Worm (Caenorhabditis elegans) whole organism, young adult: Measurements from ENCODE around the gene ops-1.

Experiments
- B0261.1 ChIP-seq: sonication (generic microtip); optimal IDR thresholded peaks from 2 replicates; lab custom pipeline; 2016; ENCODE audit warnings: mild to moderate bottlenecking, missing genetic modification characterization, moderate library complexity, missing compliant biosample characterization
- F10E7.11 ChIP-seq: sonication (generic microtip); optimal IDR thresholded peaks from 2 replicates; lab custom pipeline; 2017; ENCODE audit warnings: mild to moderate bottlenecking, missing genetic modification characterization, moderate library complexity, missing compliant biosample characterization
- F22D6.2 ChIP-seq: sonication (generic microtip); optimal IDR thresholded peaks from 2 replicates; lab custom pipeline; 2016; ENCODE audit warnings: mild to moderate bottlenecking, missing genetic modification characterization, missing compliant biosample characterization
- F23B12.7 ChIP-seq: sonication (generic microtip); optimal IDR thresholded peaks from 2 replicates; lab custom pipeline; 2017; ENCODE audit warnings: missing genetic modification characterization, mild to moderate bottlenecking, missing compliant biosample characterization, antibody characterized with exemption, moderate library complexity; ENCODE audit not compliant: insufficient read depth
- F33H1.4 ChIP-seq: fragments of 200-800 bp; sonication (Bioruptor generic); IDR thresholded peaks from 2 replicates; pipeline ENCODE4 v1.3.6; 2022; ENCODE audit warnings: missing genetic modification reagents, missing genetic modification characterization, missing compliant biosample characterization
- F37B4.10 ChIP-seq: fragments of 200-800 bp; sonication (Bioruptor generic); IDR thresholded peaks from 2 replicates; pipeline ENCODE4 v1.3.6; 2022; ENCODE audit warnings: missing genetic modification characterization, missing compliant biosample characterization
- F39B2.1 ChIP-seq: fragments of 200-800 bp; sonication (Bioruptor generic); IDR thresholded peaks from 2 replicates; pipeline ENCODE4 v1.3.6; 2022; ENCODE audit warnings: missing genetic modification reagents, missing genetic modification characterization, missing compliant biosample characterization
- F52B5.7 ChIP-seq: sonication (generic microtip); optimal IDR thresholded peaks from 2 replicates; lab custom pipeline; 2016; ENCODE audit warnings: mild to moderate bottlenecking, missing genetic modification characterization, missing compliant biosample characterization
- F55B11.4 ChIP-seq: sonication (generic microtip); optimal IDR thresholded peaks from 2 replicates; lab custom pipeline; 2016; ENCODE audit warnings: missing compliant biosample characterization, missing genetic modification characterization, borderline replicate concordance; ENCODE audit not compliant: insufficient read depth
- Y53F4B.3 ChIP-seq: fragments of 200-800 bp; sonication (Bioruptor generic); IDR thresholded peaks from 2 replicates; pipeline ENCODE4 v1.3.6; 2022; ENCODE audit warnings: missing genetic modification reagents, missing genetic modification characterization, missing compliant biosample characterization
- Y53G8AR.9 ChIP-seq: fragments of 200-800 bp; sonication (Bioruptor generic); conservative IDR thresholded peaks from 2 replicates; pipeline ENCODE4 v1.3.6; 2022; ENCODE audit warnings: missing genetic modification reagents, missing genetic modification characterization, missing compliant biosample characterization
- Y95B8A.8 ChIP-seq: fragments of 200-800 bp; sonication (Bioruptor generic); IDR thresholded peaks from 2 replicates; pipeline ENCODE4 v1.3.6; 2022; ENCODE audit warnings: missing genetic modification reagents, missing genetic modification characterization, missing compliant biosample characterization
- ZK185.1 ChIP-seq: sonication (generic microtip); optimal IDR thresholded peaks from 2 replicates; lab custom pipeline; 2016; ENCODE audit warnings: mild to moderate bottlenecking, missing genetic modification characterization, missing compliant biosample characterization; ENCODE audit not compliant: poor library complexity, severe bottlenecking
- athp-1 ChIP-seq: sonication (generic microtip); optimal IDR thresholded peaks from 2 replicates; lab custom pipeline; 2017; ENCODE audit warnings: mild to moderate bottlenecking, missing genetic modification characterization, missing compliant biosample characterization
- ceh-100 ChIP-seq: fragments of 200-800 bp; sonication (Bioruptor generic); IDR thresholded peaks from 2 replicates; pipeline ENCODE4 v1.3.6; 2022; ENCODE audit warnings: missing genetic modification reagents, missing genetic modification characterization, missing compliant biosample characterization
- ceh-91 ChIP-seq: fragments of 200-800 bp; sonication (Bioruptor generic); IDR thresholded peaks from 2 replicates; pipeline ENCODE4 v1.3.6; 2022; ENCODE audit warnings: missing genetic modification reagents, missing genetic modification characterization, missing compliant biosample characterization
- dpl-1 ChIP-seq: fragments of 150-350 bp; optimal IDR thresholded peaks from 2 replicates; lab custom pipeline; 2014; ENCODE audit warnings: missing biosample characterization, missing genetic modification reagents, missing genetic modification characterization
- ekl-4 ChIP-seq: fragments of 200-800 bp; sonication (Bioruptor generic); IDR thresholded peaks from 2 replicates; pipeline ENCODE4 v1.3.6; 2022; ENCODE audit warnings: missing genetic modification reagents, missing genetic modification characterization, missing compliant biosample characterization
- gei-17 ChIP-seq: fragments of 200-800 bp; sonication (Bioruptor generic); optimal IDR thresholded peaks from 2 replicates; lab custom pipeline; 2018; ENCODE audit warnings: mild to moderate bottlenecking, missing genetic modification characterization, missing compliant biosample characterization
- him-1 ChIP-seq: sonication (generic microtip); optimal IDR thresholded peaks from 2 replicates; lab custom pipeline; 2016; ENCODE audit warnings: missing genotype, missing genetic modification reagents, missing genetic modification characterization, missing compliant biosample characterization
- hlh-12 ChIP-seq: sonication (generic microtip); optimal IDR thresholded peaks from 2 replicates; lab custom pipeline; 2016; ENCODE audit warnings: missing genetic modification characterization, missing compliant biosample characterization
- hrde-1 ChIP-seq: sonication (generic microtip); optimal IDR thresholded peaks from 2 replicates; lab custom pipeline; 2016; ENCODE audit warnings: missing genetic modification characterization, mild to moderate bottlenecking, missing compliant biosample characterization, moderate library complexity, missing genotype, missing genetic modification reagents, borderline replicate concordance
- hsf-1 ChIP-seq: fragments of 200-800 bp; sonication (Bioruptor generic); IDR thresholded peaks from 2 replicates; pipeline ENCODE4 v1.3.6; 2022; ENCODE audit warnings: missing genetic modification reagents, missing genetic modification characterization, missing compliant biosample characterization
- let-607 ChIP-seq, 2 experiments: fragments of 200-800 bp in 1 of 2; sonication (Bioruptor generic) in 1 of 2; sonication (generic microtip) in 1 of 2; optimal IDR thresholded peaks; 2 replicates each; lab custom pipeline; 2016 to 2018; ENCODE audit warnings: mild to moderate bottlenecking in 2 of 2, missing compliant biosample characterization in 2 of 2, missing genetic modification characterization in 2 of 2, moderate library complexity in 2 of 2, missing genotype in 1 of 2
- lir-1 ChIP-seq: fragments of 200-800 bp; sonication (Bioruptor generic); conservative IDR thresholded peaks from 2 replicates; pipeline ENCODE4 v1.3.6; 2022; ENCODE audit warnings: missing genetic modification reagents, missing genetic modification characterization, missing compliant biosample characterization
- lsl-1 ChIP-seq: fragments of 200-800 bp; sonication (Bioruptor generic); optimal IDR thresholded peaks from 2 replicates; lab custom pipeline; 2018; ENCODE audit warnings: mild to moderate bottlenecking, missing genetic modification characterization, moderate library complexity, missing compliant biosample characterization
- madf-3 ChIP-seq: fragments of 200-800 bp; sonication (Bioruptor generic); IDR thresholded peaks from 2 replicates; pipeline ENCODE4 v1.3.6; 2022; ENCODE audit warnings: missing genetic modification reagents, missing genetic modification characterization, missing compliant biosample characterization
- mcd-1 ChIP-seq: fragments of 200-800 bp; sonication (Bioruptor generic); IDR thresholded peaks from 2 replicates; pipeline ENCODE4 v1.3.6; 2022; ENCODE audit warnings: missing genetic modification reagents, missing genetic modification characterization, missing compliant biosample characterization
- mxl-1 ChIP-seq: sonication (generic microtip); optimal IDR thresholded peaks from 2 replicates; lab custom pipeline; 2016; ENCODE audit warnings: missing genetic modification characterization, missing compliant biosample characterization
- nhr-179 ChIP-seq: sonication (generic microtip); optimal IDR thresholded peaks from 2 replicates; lab custom pipeline; 2016; ENCODE audit warnings: mild to moderate bottlenecking, missing genetic modification characterization, missing compliant biosample characterization
- nhr-80 ChIP-seq: sonication (generic microtip); optimal IDR thresholded peaks from 2 replicates; lab custom pipeline; 2016; ENCODE audit warnings: missing genetic modification characterization, missing compliant biosample characterization
- pha-4 ChIP-seq: fragments of 150-350 bp; sonication (generic microtip); optimal IDR thresholded peaks from 2 replicates; lab custom pipeline; 2014; ENCODE audit warnings: missing biosample characterization, missing genetic modification reagents, missing genetic modification characterization
- tbp1 ChIP-seq: fragments of 200-800 bp; sonication (Bioruptor generic); optimal IDR thresholded peaks from 2 replicates; lab custom pipeline; 2018; ENCODE audit warnings: mild to moderate bottlenecking, missing genetic modification characterization, missing compliant biosample characterization
- unc-130 ChIP-seq: sonication (generic microtip); optimal IDR thresholded peaks from 2 replicates; lab custom pipeline; 2016; ENCODE audit warnings: missing genetic modification reagents, missing genetic modification characterization, missing compliant biosample characterization
- zfh-2 ChIP-seq: fragments of 200-800 bp; sonication (Bioruptor generic); conservative IDR thresholded peaks from 2 replicates; pipeline ENCODE4 v1.3.6; 2022; ENCODE audit warnings: missing genetic modification reagents, missing genetic modification characterization, missing compliant biosample characterization
- ztf-26 ChIP-seq: sonication (generic microtip); optimal IDR thresholded peaks from 2 replicates; lab custom pipeline; 2017; ENCODE audit warnings: missing genetic modification characterization, missing compliant biosample characterization

ops-1 gene

DNA sequence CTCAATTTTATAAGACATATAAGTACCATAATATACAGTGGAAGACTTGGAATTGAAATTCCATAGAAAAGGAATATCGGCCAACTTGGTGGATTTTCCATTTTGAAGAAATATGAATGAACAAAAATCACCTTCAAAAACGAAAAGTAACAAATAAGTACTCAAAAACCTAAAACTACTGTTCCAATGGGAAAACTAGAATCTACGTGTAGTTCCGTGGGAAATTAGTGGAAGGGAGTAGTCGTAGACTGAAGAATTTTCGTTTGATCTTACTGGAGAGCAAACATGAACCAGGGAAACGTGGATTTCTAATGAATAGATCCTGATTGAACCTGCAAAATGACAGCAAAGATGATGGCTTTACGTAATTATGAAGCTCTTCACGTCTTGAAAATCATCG, 12.3 kb downstream of the ops-1 start, which contains the start of gene srv-31:
TSS of gene srv-31 (minus strand) at position 101 of the 400 bp plus-strand sequence.
- TF ChIP-seq unc-130 (GFP tag; lab: Kevin White, UChicago) (no peak), ztf-26 (tag; lab: Kevin White, UChicago) (no peak), zfh-2 (GFP tag; lab: Robert Waterston, UW) (no peak), ceh-91 (GFP tag; lab: Robert Waterston, UW) (no peak), mxl-1 (tag; lab: Kevin White, UChicago) (no peak), B0261.1 (tag; lab: Kevin White, UChicago) (no peak), him-1 (no peak), nhr-80 (no peak), tbp1 (GFP tag; lab: Kevin White, UChicago) (no peak)
- TF ChIP-seq, all 124 proteins: peak for 0

DNA sequence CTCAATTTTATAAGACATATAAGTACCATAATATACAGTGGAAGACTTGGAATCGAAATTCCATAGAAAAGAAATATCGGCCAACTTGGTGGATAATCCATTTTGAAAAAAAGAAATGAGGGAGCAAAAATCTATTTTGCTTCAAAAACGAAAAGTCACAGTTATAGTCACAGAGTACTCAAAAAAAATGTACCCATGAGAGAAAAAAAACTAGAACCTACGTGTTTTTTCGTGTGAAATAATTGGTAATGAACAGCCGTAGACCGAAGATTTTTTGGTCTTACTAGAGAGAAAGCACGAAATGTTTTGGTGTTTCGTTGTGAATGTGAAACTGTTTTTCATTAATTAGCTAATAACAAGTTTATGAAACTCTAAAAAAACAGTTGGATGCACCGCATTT, 14.8 kb downstream of the ops-1 start, which contains the start of gene srv-30:
TSS of gene srv-30 (minus strand) at position 101 of the 400 bp plus-strand sequence.
- TF ChIP-seq madf-3 (GFP tag; lab: Robert Waterston, UW) (no peak), hlh-12 (tag; lab: Kevin White, UChicago) (no peak), F55B11.4 (tag; lab: Kevin White, UChicago) (no peak), mcd-1 (GFP tag; lab: Robert Waterston, UW) (no peak)

DNA sequence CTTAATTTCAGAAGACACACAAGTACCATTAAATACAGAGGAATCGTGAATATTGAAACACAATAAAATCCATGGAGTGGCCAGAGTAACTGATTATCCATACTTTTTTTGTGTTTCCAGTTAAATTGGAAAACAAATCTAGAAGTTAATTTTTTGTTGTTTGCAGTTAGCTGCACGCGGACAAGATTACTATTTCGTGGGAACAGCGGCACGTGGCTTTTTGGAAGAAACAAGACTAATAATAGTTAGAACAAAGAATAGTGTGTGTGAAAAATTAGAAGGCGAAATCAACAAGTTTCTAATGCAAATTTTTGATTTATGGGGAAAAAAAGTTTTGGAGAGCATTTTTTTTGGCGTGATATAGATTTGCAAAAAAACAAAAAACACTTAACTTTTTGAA, 17.7 kb downstream of the ops-1 start, which contains the start of gene srv-29:
TSS of gene srv-29 (minus strand) at position 101 of the 400 bp plus-strand sequence.
- TF ChIP-seq Y53G8AR.9 (GFP tag; lab: Robert Waterston, UW) (no peak), Y95B8A.8 (GFP tag; lab: Robert Waterston, UW) (no peak), hrde-1 (no peak), F22D6.2 (tag; lab: Kevin White, UChicago) (no peak), dpl-1 (no peak), F52B5.7 (tag; lab: Kevin White, UChicago) (no peak), F23B12.7 (tag; lab: Kevin White, UChicago) (no peak), F37B4.10 (no peak)
- TF ChIP-seq, all 124 proteins: peak for 0

DNA sequence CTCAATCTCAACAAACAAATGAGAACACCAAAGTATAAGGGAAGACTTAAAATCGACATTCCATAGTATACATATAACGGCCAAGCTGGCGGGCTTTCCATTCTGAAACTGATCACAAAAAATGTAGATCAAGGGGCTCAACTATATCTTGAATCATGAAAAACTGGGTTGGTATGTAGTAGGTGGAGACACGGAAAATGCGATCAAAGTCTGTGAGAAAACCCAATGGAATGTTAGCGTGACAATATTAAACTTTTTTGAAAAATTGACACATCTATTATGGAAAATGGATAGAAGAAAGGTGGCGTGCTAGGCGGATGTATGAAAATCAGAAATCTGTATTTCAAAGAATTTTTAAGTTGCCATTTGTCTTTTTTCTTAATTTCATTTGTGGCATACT, 20.9 kb downstream of the ops-1 start, which contains the start of gene srv-28:
TSS of gene srv-28 (minus strand) at position 101 of the 400 bp plus-strand sequence.
- TF ChIP-seq let-607 (tag; optimal IDR thresholded peaks at IDR 0.05; lab: Kevin White, UChicago): no peak
- no peak for TF ChIP-seq ceh-91 (GFP tag; lab: Robert Waterston, UW)
- no peak for TF ChIP-seq F23B12.7 (tag; lab: Kevin White, UChicago)
- TF ChIP-seq ZK185.1 (tag; lab: Kevin White, UChicago): no peak
- no peak for TF ChIP-seq lsl-1 (GFP tag; lab: Kevin White, UChicago)
- TF ChIP-seq nhr-179 (tag; lab: Kevin White, UChicago): no peak
- TF ChIP-seq hrde-1: no peak
- no peak for TF ChIP-seq gei-17
- no peak for TF ChIP-seq athp-1

DNA sequence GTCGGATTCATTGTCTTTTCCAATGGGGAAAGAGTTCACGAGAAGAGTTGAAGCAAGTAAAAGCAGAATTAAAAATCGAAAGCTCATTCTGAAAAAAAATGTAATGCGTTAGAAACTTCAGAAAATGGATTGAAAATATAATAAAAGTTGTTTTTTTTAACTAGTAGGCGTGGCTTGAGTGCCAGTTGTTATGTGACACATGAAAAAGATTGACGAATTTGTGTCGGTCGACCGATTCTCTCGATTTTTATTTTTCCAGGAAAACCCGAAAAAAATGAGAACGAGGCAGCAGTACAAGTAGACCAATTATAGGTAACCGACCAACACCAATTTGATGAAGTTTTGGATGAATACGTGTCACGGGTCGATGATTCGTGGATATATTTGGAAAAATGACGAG, 24.4 kb downstream of the ops-1 start, which contains the start of gene nlp-16:
TSS of gene nlp-16 (minus strand) at position 101 of the 400 bp plus-strand sequence.
- TF ChIP-seq lir-1 (GFP tag; lab: Robert Waterston, UW): no peak
- no peak for TF ChIP-seq F33H1.4
- no peak for TF ChIP-seq ekl-4 (GFP tag; lab: Robert Waterston, UW)
- TF ChIP-seq F39B2.1 (GFP tag; lab: Robert Waterston, UW): no peak
- TF ChIP-seq ceh-100 (GFP tag; lab: Robert Waterston, UW): no peak
- TF ChIP-seq F10E7.11: no peak
- no peak for TF ChIP-seq ceh-91 (GFP tag; lab: Robert Waterston, UW)
- TF ChIP-seq hsf-1 (GFP tag; lab: Robert Waterston, UW): no peak
- TF ChIP-seq Y53F4B.3 (GFP tag; lab: Robert Waterston, UW): no peak
- TF ChIP-seq pha-4 (tag; lab: Kevin White, UChicago): no peak
